Worm (Caenorhabditis elegans) whole organism, L3 larva: ENCODE measurements around the gene ndx-9.

Source experiments
- R02D3.7 ChIP-seq: fragments of 150-350 bp; optimal IDR thresholded peaks from 2 replicates; lab custom pipeline; 2014; ENCODE audit warnings: missing biosample characterization, missing genetic modification characterization
- aly-2 ChIP-seq: fragments of 150-350 bp; optimal IDR thresholded peaks from 2 replicates; lab custom pipeline; 2014; ENCODE audit warnings: missing biosample characterization, missing genetic modification characterization
- ama-1 ChIP-seq: fragments of 150-350 bp; optimal IDR thresholded peaks from 2 replicates; lab custom pipeline; 2018
- ceh-16 ChIP-seq: sonication (generic microtip); optimal IDR thresholded peaks from 2 replicates; lab custom pipeline; 2017; ENCODE audit warnings: missing biosample characterization, missing genetic modification characterization
- ceh-82 ChIP-seq: fragments of 150-350 bp; optimal IDR thresholded peaks from 2 replicates; lab custom pipeline; 2014; ENCODE audit warnings: missing biosample characterization, missing genetic modification characterization
- daf-12 ChIP-seq: fragments of 150-350 bp; optimal IDR thresholded peaks from 2 replicates; lab custom pipeline; 2014; ENCODE audit warnings: missing biosample characterization, missing genetic modification reagents, missing genetic modification characterization
- egl-27 ChIP-seq: sonication (generic microtip); optimal IDR thresholded peaks from 4 replicates; lab custom pipeline; 2017; ENCODE audit warnings: missing biosample characterization, missing genetic modification reagents, missing genetic modification characterization
- egl-5 ChIP-seq: fragments of 150-350 bp; optimal IDR thresholded peaks from 2 replicates; lab custom pipeline; 2017; ENCODE audit warnings: missing biosample characterization, missing genetic modification reagents, missing genetic modification characterization, inconsistent platforms
- elt-1 ChIP-seq: fragments of 150-350 bp; optimal IDR thresholded peaks from 2 replicates; lab custom pipeline; 2014; ENCODE audit warnings: missing biosample characterization, missing genetic modification characterization
- elt-2 ChIP-seq: sonication (generic microtip); optimal IDR thresholded peaks from 2 replicates; lab custom pipeline; 2016; ENCODE audit warnings: missing genetic modification reagents, mild to moderate bottlenecking, missing genetic modification characterization, missing compliant biosample characterization
- elt-3 ChIP-seq, 3 experiments: fragments of 150-350 bp in 1 of 3; sonication (generic microtip) in 2 of 3; optimal IDR thresholded peaks; 2 replicates in 2 of 3; 4 replicates in 1 of 3; lab custom pipeline; 2014 to 2017; ENCODE audit warnings: missing biosample characterization in 3 of 3, missing genetic modification characterization in 3 of 3
- fkh-10 ChIP-seq: sonication (generic microtip); optimal IDR thresholded peaks from 2 replicates; lab custom pipeline; 2017; ENCODE audit warnings: missing biosample characterization, missing genetic modification reagents, missing genetic modification characterization
- hmg-11 ChIP-seq: sonication (generic microtip); optimal IDR thresholded peaks from 2 replicates; lab custom pipeline; 2016; ENCODE audit warnings: missing genetic modification characterization, missing compliant biosample characterization
- jun-1 ChIP-seq: fragments of 150-350 bp; optimal IDR thresholded peaks from 2 replicates; lab custom pipeline; 2014; ENCODE audit warnings: missing biosample characterization, missing genetic modification reagents, missing genetic modification characterization
- lin-15B ChIP-seq: fragments of 150-350 bp; optimal IDR thresholded peaks from 2 replicates; lab custom pipeline; 2014; ENCODE audit warnings: missing biosample characterization, missing genetic modification characterization
- lsy-12 ChIP-seq: sonication (generic microtip); optimal IDR thresholded peaks from 2 replicates; lab custom pipeline; 2016; ENCODE audit warnings: mild to moderate bottlenecking, missing genetic modification characterization, missing compliant biosample characterization
- mml-1 ChIP-seq: fragments of 150-350 bp; sonication (generic microtip); optimal IDR thresholded peaks from 3 replicates; lab custom pipeline; 2014; ENCODE audit warnings: missing biosample characterization, missing genetic modification characterization
- nfya-1 ChIP-seq: sonication (generic microtip); optimal IDR thresholded peaks from 2 replicates; lab custom pipeline; 2017; ENCODE audit warnings: missing genetic modification characterization, mild to moderate bottlenecking, missing compliant biosample characterization, antibody characterized with exemption, moderate library complexity; ENCODE audit not compliant: insufficient read depth
- nhr-12 ChIP-seq: fragments of 150-350 bp; optimal IDR thresholded peaks from 2 replicates; lab custom pipeline; 2014; ENCODE audit warnings: missing biosample characterization, missing genetic modification characterization
- nhr-23 ChIP-seq: fragments of 150-350 bp; optimal IDR thresholded peaks from 2 replicates; lab custom pipeline; 2014; ENCODE audit warnings: missing biosample characterization, missing genetic modification reagents, missing genetic modification characterization
- nhr-237 ChIP-seq: fragments of 150-350 bp; optimal IDR thresholded peaks from 2 replicates; lab custom pipeline; 2014; ENCODE audit warnings: missing biosample characterization, missing genetic modification characterization
- nhr-43 ChIP-seq: sonication (generic microtip); optimal IDR thresholded peaks from 2 replicates; lab custom pipeline; 2016; ENCODE audit warnings: mild to moderate bottlenecking, missing genetic modification characterization, missing compliant biosample characterization; ENCODE audit not compliant: poor library complexity, severe bottlenecking
- nhr-67 ChIP-seq: fragments of 150-350 bp; optimal IDR thresholded peaks from 2 replicates; lab custom pipeline; 2014; ENCODE audit warnings: missing biosample characterization, missing genetic modification characterization
- nhr-77 ChIP-seq: fragments of 150-350 bp; optimal IDR thresholded peaks from 2 replicates; lab custom pipeline; 2014; ENCODE audit warnings: missing biosample characterization, missing genetic modification characterization
- pha-4 ChIP-seq: fragments of 150-350 bp; optimal IDR thresholded peaks from 2 replicates; lab custom pipeline; 2014; ENCODE audit warnings: missing biosample characterization, missing genetic modification reagents, missing genetic modification characterization
- pqm-1 ChIP-seq: fragments of 150-350 bp; optimal IDR thresholded peaks from 2 replicates; lab custom pipeline; 2017; ENCODE audit warnings: missing biosample characterization, missing genetic modification characterization, inconsistent platforms
- sea-2 ChIP-seq: fragments of 150-350 bp; sonication (generic microtip); optimal IDR thresholded peaks from 4 replicates; lab custom pipeline; 2014; ENCODE audit warnings: missing biosample characterization, missing genetic modification reagents, missing genetic modification characterization
- skn-1 ChIP-seq: fragments of 150-350 bp; optimal IDR thresholded peaks from 2 replicates; lab custom pipeline; 2014; ENCODE audit warnings: missing biosample characterization, missing genetic modification characterization
- snpc-4 ChIP-seq: fragments of 150-350 bp; optimal IDR thresholded peaks from 2 replicates; lab custom pipeline; 2014; ENCODE audit warnings: missing biosample characterization, missing genetic modification characterization
- tbx-2 ChIP-seq: sonication (generic microtip); optimal IDR thresholded peaks from 2 replicates; lab custom pipeline; 2016; ENCODE audit warnings: mild to moderate bottlenecking, missing genetic modification characterization, missing compliant biosample characterization
- zag-1 ChIP-seq: fragments of 150-350 bp; optimal IDR thresholded peaks from 2 replicates; lab custom pipeline; 2014; ENCODE audit warnings: missing biosample characterization, missing genetic modification characterization
- ztf-4 ChIP-seq: fragments of 150-350 bp; optimal IDR thresholded peaks from 2 replicates; lab custom pipeline; 2014; ENCODE audit warnings: missing biosample characterization, missing genetic modification characterization

ndx-9 gene

DNA sequence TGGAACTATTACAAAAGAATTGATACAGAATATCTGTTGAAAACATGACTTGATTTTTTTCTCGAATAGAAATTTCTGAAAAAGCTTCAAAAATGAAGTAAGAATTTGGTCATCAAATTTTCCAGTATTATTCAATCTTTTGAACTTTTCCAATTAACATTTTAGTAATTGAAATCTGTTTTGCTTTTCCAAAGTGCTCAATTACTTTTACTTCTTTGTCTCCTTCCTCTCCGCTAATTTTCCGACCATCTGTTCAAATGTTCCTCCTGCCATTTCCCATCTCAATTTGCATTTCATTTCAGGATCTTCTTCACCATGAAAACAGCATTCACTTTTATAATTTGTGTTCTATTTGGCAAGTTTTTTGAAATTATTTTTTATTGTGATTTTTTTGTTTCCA, 37.1 kb upstream of the ndx-9 start, which contains the start of gene F36H1.11:
F36H1.11 (plus strand) TSS at position 301 of the 400 bp plus-strand sequence.
- TF ChIP-seq skn-1 (tag; lab: Kevin White, UChicago) (no peak), lsy-12 (tag; lab: Kevin White, UChicago) (no peak)

- TF ChIP-seq R02D3.7 (tag; lab: Kevin White, UChicago) (no peak), mml-1 (no peak), zag-1 (no peak), egl-27 (tag; lab: Kevin White, UChicago) (no peak), nhr-12 (tag; lab: Kevin White, UChicago) (no peak), daf-12 (tag; lab: Kevin White, UChicago) (no peak), ceh-16 (tag; lab: Kevin White, UChicago) (no peak), nhr-67 (tag; lab: Kevin White, UChicago) (no peak), sea-2 (GFP tag; lab: Kevin White, UChicago) (no peak), egl-5 (tag; lab: Kevin White, UChicago) (no peak), aly-2 (tag; lab: Kevin White, UChicago) (no peak), ceh-82 (no peak), nhr-23 (tag; lab: Kevin White, UChicago) (no peak), lsy-12 (tag; lab: Kevin White, UChicago) (no peak), nhr-77 (tag; lab: Kevin White, UChicago) (no peak)
These were observed 32.6 kb upstream of the ndx-9 start for ce11 chrIV:11044377-11044776.

DNA sequence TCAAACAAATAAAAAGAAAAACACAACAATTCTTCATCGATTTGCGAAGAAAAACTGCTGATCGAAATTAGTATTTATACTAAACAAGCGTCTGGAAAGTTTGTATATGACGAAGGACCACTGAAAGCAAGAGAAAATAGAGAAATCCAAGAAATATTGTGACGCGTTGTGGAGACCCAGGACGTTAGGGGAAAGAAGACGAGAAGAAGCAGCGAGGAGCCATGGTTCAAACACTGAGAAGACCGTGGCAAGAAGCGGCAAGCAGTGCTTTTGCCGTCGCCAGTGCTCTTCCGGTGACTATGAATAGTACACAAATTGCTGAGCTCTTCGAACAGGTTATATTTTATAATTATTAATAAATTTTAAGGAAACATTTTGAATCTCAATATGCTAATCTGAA, 26.8 kb upstream of the ndx-9 start:
- no peak for TF ChIP-seq tbx-2
- TF ChIP-seq nfya-1 (tag; lab: Kevin White, UChicago), result peak; percentile 28
- TF ChIP-seq snpc-4 (tag; lab: Kevin White, UChicago), result peak; percentile 50
- TF ChIP-seq pha-4 (tag; lab: Kevin White, UChicago), result peak; percentile 20
- no peak for TF ChIP-seq pqm-1 (tag; lab: Kevin White, UChicago)
- TF ChIP-seq hmg-11 (tag; lab: Kevin White, UChicago), result peak; percentile 55
- no peak for TF ChIP-seq elt-3 (tag; optimal IDR thresholded peaks at IDR 0.05; lab: Kevin White, UChicago)
- no peak for TF ChIP-seq lin-15B (tag; lab: Kevin White, UChicago)

DNA sequence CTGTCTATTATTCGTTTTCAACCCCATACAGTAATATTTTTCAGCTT, 26.6 kb upstream of the ndx-9 start, which contains the start of gene kdin-1:
kdin-1 (plus strand) TSS at position 38 of the 47 bp plus-strand sequence.
- no peak for TF ChIP-seq nhr-67 (tag; lab: Kevin White, UChicago)
- TF ChIP-seq mml-1, result no peak
- no peak for TF ChIP-seq aly-2 (tag; lab: Kevin White, UChicago)
- no peak for TF ChIP-seq nhr-77 (tag; lab: Kevin White, UChicago)
- no peak for TF ChIP-seq nfya-1 (tag; lab: Kevin White, UChicago)
- no peak for TF ChIP-seq ama-1 (lab: Kevin White, UChicago)
- no peak for TF ChIP-seq tbx-2
- TF ChIP-seq zag-1, result no peak
- TF ChIP-seq elt-2 (tag; lab: Kevin White, UChicago), result no peak
- TF ChIP-seq skn-1 (tag; lab: Kevin White, UChicago), result no peak
- TF ChIP-seq R02D3.7 (tag; lab: Kevin White, UChicago), result no peak
- no peak for TF ChIP-seq nhr-237 (tag; lab: Kevin White, UChicago)
- TF ChIP-seq sea-2 (GFP tag; lab: Kevin White, UChicago), result no peak
- TF ChIP-seq pqm-1 (tag; lab: Kevin White, UChicago), result no peak

- TF ChIP-seq nhr-67 (tag; lab: Kevin White, UChicago) (no peak), egl-5 (tag; lab: Kevin White, UChicago) (no peak), elt-1 (tag; lab: Kevin White, UChicago) (no peak), zag-1 (no peak), fkh-10 (no peak), lsy-12 (tag; lab: Kevin White, UChicago) (no peak), nhr-43 (no peak), jun-1 (tag; lab: Kevin White, UChicago) (no peak)
These were observed 26.4 kb upstream of the ndx-9 start for ce11 chrIV:11038218-11038617.

DNA sequence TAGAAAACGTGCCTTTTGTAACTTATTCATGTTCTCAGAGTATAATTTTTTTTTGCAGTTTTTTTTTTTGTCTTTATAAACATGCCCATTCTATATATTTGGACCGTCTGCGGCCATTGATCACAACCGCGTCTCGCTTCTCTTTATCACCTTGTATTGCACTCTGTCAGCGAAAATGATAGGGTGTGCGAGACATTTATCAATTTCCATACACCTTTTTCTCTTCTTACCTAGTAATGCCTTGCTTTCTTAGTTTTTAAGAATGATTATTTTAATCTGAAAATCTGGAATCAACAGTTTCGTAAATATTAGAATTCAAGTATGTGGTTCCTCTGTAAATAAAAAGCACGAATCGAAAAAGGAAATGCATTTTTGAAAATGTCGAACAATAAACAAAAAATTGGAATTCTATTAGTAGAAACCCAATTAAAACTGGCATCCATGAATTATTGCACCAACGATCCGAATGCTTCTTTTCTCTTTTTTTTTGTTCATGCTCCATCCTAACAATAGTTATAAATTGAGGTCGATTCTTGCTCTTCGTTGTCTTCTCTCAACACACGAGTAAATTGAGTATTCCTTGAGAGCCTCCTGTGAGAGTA, 25.4 kb upstream of the ndx-9 start:
- TF ChIP-seq ztf-4 (no peak), elt-1 (tag; lab: Kevin White, UChicago) (no peak), elt-2 (tag; lab: Kevin White, UChicago) (peak; percentile 69), pqm-1 (tag; lab: Kevin White, UChicago) (peak; percentile 45), nhr-77 (tag; lab: Kevin White, UChicago) (peak; percentile 26)
- TF ChIP-seq, all 47 proteins: peak for 3
